Fruit fly (Drosophila melanogaster) whole organism, embryonic: ENCODE results near the gene Kr-h1.

Experiments used
- ATbp ChIP-seq: fragments of 200-800 bp; sonication (Bioruptor generic); optimal IDR thresholded peaks from 2 replicates; lab custom pipeline; 2017; ENCODE audit warnings: missing biosample characterization, mild to moderate bottlenecking, missing genetic modification characterization, missing genetic modification reagents
- BtbVII ChIP-seq: fragments of 200-800 bp; sonication (Bioruptor generic); optimal IDR thresholded peaks from 3 replicates; lab custom pipeline; 2017; ENCODE audit warnings: missing biosample characterization, mild to moderate bottlenecking, missing genetic modification characterization
- CG10209 ChIP-seq: fragments of 200-800 bp; sonication (Bioruptor generic); optimal IDR thresholded peaks from 3 replicates; lab custom pipeline; 2017; ENCODE audit warnings: missing biosample characterization, mild to moderate bottlenecking, missing genetic modification characterization, missing genetic modification reagents
- CG11560 ChIP-seq: fragments of 200-800 bp; sonication (Bioruptor generic); IDR thresholded peaks from 3 replicates; pipeline ENCODE4 v1.3.6; 2022; ENCODE audit warnings: missing biosample characterization, missing genetic modification characterization
- CG12071 ChIP-seq: fragments of 200-800 bp; sonication (Bioruptor generic); optimal IDR thresholded peaks from 3 replicates; lab custom pipeline; 2018; ENCODE audit warnings: missing biosample characterization, mild to moderate bottlenecking, missing genetic modification characterization
- CG12299 ChIP-seq: fragments of 200-800 bp; sonication (Bioruptor generic); optimal IDR thresholded peaks from 2 replicates; lab custom pipeline; 2018; ENCODE audit warnings: missing biosample characterization, mild to moderate bottlenecking, missing genetic modification characterization
- CG12744 ChIP-seq: fragments of 200-800 bp; sonication (Bioruptor generic); optimal IDR thresholded peaks from 2 replicates; lab custom pipeline; 2016; ENCODE audit warnings: missing biosample characterization, missing genetic modification characterization
- CG14667 ChIP-seq: fragments of 200-800 bp; sonication (Bioruptor generic); IDR thresholded peaks from 2 replicates; pipeline ENCODE4 v1.3.6; 2022; ENCODE audit warnings: missing biosample characterization, missing genetic modification characterization
- CG15479 ChIP-seq: fragments of 200-800 bp; sonication (Bioruptor generic); optimal IDR thresholded peaks from 3 replicates; lab custom pipeline; 2019; ENCODE audit warnings: missing biosample characterization, mild to moderate bottlenecking, missing genetic modification characterization, moderate library complexity
- CG1603 ChIP-seq: fragments of 200-800 bp; sonication (Bioruptor generic); optimal IDR thresholded peaks from 2 replicates; lab custom pipeline; 2019; ENCODE audit warnings: missing biosample characterization, mild to moderate bottlenecking, missing genetic modification characterization, moderate library complexity
- CG1647 ChIP-seq: fragments of 200-800 bp; sonication (Bioruptor generic); optimal IDR thresholded peaks from 3 replicates; lab custom pipeline; 2016; ENCODE audit warnings: missing biosample characterization, missing genetic modification characterization
- CG1792 ChIP-seq: fragments of 200-800 bp; sonication (Bioruptor generic); optimal IDR thresholded peaks from 2 replicates; lab custom pipeline; 2016; ENCODE audit warnings: missing biosample characterization, missing genetic modification characterization
- CG30431 ChIP-seq: fragments of 200-800 bp; sonication (Bioruptor generic); optimal IDR thresholded peaks from 2 replicates; lab custom pipeline; 2017; ENCODE audit warnings: missing biosample characterization, missing genetic modification characterization
- CG32767 ChIP-seq: fragments of 200-800 bp; sonication (Bioruptor generic); IDR thresholded peaks from 2 replicates; pipeline ENCODE4 v1.3.6; 2022; ENCODE audit warnings: missing biosample characterization, missing genetic modification characterization
- CG43689 ChIP-seq: fragments of 200-800 bp; sonication (Bioruptor generic); IDR thresholded peaks from 2 replicates; pipeline ENCODE4 v1.3.6; 2022; ENCODE audit warnings: missing biosample characterization, missing genetic modification characterization
- CG4424 ChIP-seq: fragments of 200-800 bp; sonication (Bioruptor generic); optimal IDR thresholded peaks from 3 replicates; lab custom pipeline; 2016; ENCODE audit warnings: missing biosample characterization, missing genetic modification characterization
- CG5180 ChIP-seq: fragments of 200-800 bp; sonication (Bioruptor generic); optimal IDR thresholded peaks from 3 replicates; lab custom pipeline; 2017; ENCODE audit warnings: missing biosample characterization, missing genetic modification characterization, mild to moderate bottlenecking, moderate library complexity, missing genetic modification reagents
- CG7271 ChIP-seq: fragments of 200-800 bp; sonication (Bioruptor generic); optimal IDR thresholded peaks from 2 replicates; lab custom pipeline; 2018; ENCODE audit warnings: missing biosample characterization, mild to moderate bottlenecking, missing genetic modification characterization, moderate library complexity
- Dfd ChIP-seq, 2 experiments: fragments of >200 bp; optimal IDR thresholded peaks; 2 replicates each; lab custom pipeline; 2017; ENCODE audit warnings: missing biosample characterization in 2 of 2, missing genetic modification characterization in 2 of 2
- Drgx ChIP-seq: fragments of 200-800 bp; sonication (Bioruptor generic); IDR thresholded peaks from 2 replicates; pipeline ENCODE4 v1.3.6; 2022; ENCODE audit warnings: missing biosample characterization, missing genetic modification characterization
- Fer1 ChIP-seq: fragments of 200-800 bp; sonication (Bioruptor generic); optimal IDR thresholded peaks from 2 replicates; lab custom pipeline; 2017; ENCODE audit warnings: missing biosample characterization, mild to moderate bottlenecking, missing genetic modification characterization
- HLH4C ChIP-seq: fragments of 200-800 bp; sonication (Bioruptor generic); IDR thresholded peaks from 3 replicates; pipeline ENCODE4 v1.3.6; 2022; ENCODE audit warnings: missing biosample characterization, missing genetic modification characterization; ENCODE audit not compliant: partially characterized antibody
- HmgD ChIP-seq: fragments of 200-800 bp; sonication (Bioruptor generic); optimal IDR thresholded peaks from 3 replicates; lab custom pipeline; 2016; ENCODE audit warnings: missing biosample characterization, missing genetic modification characterization
- Lhr ChIP-seq: fragments of 200-800 bp; sonication (Bioruptor generic); optimal IDR thresholded peaks from 3 replicates; lab custom pipeline; 2017; ENCODE audit warnings: mild to moderate bottlenecking, missing biosample characterization, missing genetic modification reagents, missing genetic modification characterization
- Lpt ChIP-seq: fragments of >200 bp; optimal IDR thresholded peaks from 2 replicates; lab custom pipeline; 2018; ENCODE audit warnings: missing biosample characterization, missing genetic modification characterization
- Max ChIP-seq: fragments of 200-800 bp; sonication (Bioruptor generic); optimal IDR thresholded peaks from 2 replicates; lab custom pipeline; 2016; ENCODE audit warnings: missing biosample characterization, mild to moderate bottlenecking, missing genetic modification characterization
- Myb ChIP-seq: fragments of 200-800 bp; sonication (Bioruptor generic); optimal IDR thresholded peaks from 2 replicates; lab custom pipeline; 2016; ENCODE audit warnings: missing biosample characterization, missing genetic modification characterization
- NC2β ChIP-seq: fragments of 200-800 bp; sonication (Bioruptor generic); optimal IDR thresholded peaks from 2 replicates; lab custom pipeline; 2016; ENCODE audit warnings: missing biosample characterization, missing genetic modification characterization
- PHDP ChIP-seq: fragments of 200-800 bp; sonication (Bioruptor generic); optimal IDR thresholded peaks from 3 replicates; lab custom pipeline; 2018; ENCODE audit warnings: missing biosample characterization, mild to moderate bottlenecking, missing genetic modification characterization, moderate library complexity
- Rfx ChIP-seq: fragments of 200-800 bp; sonication (Bioruptor generic); IDR thresholded peaks from 2 replicates; pipeline ENCODE4 v1.3.6; 2022; ENCODE audit warnings: missing biosample characterization, missing genetic modification characterization
- Spps ChIP-seq: fragments of 200-800 bp; sonication (Bioruptor generic); optimal IDR thresholded peaks from 2 replicates; lab custom pipeline; 2018; ENCODE audit warnings: missing biosample characterization, mild to moderate bottlenecking, missing genetic modification characterization
- Tbp ChIP-seq: fragments of >200 bp; optimal IDR thresholded peaks from 2 replicates; lab custom pipeline; 2018; ENCODE audit warnings: missing biosample characterization, missing genetic modification characterization
- bcd ChIP-seq: fragments of 200-800 bp; sonication (Bioruptor generic); optimal IDR thresholded peaks from 2 replicates; lab custom pipeline; 2017; ENCODE audit warnings: missing biosample characterization, mild to moderate bottlenecking, missing genetic modification characterization
- cad ChIP-seq: fragments of >200 bp; optimal IDR thresholded peaks from 2 replicates; lab custom pipeline; 2017; ENCODE audit warnings: missing biosample characterization, missing genetic modification characterization
- cas ChIP-seq: fragments of 200-800 bp; sonication (Bioruptor generic); IDR thresholded peaks from 2 replicates; pipeline ENCODE4 v1.3.6; 2022; ENCODE audit warnings: missing biosample characterization, missing genetic modification characterization
- cato ChIP-seq: fragments of 200-800 bp; sonication (Bioruptor generic); optimal IDR thresholded peaks from 2 replicates; lab custom pipeline; 2016; ENCODE audit warnings: missing biosample characterization, missing genetic modification characterization, borderline replicate concordance
- crol ChIP-seq: fragments of 200-800 bp; sonication (Bioruptor generic); IDR thresholded peaks from 2 replicates; pipeline ENCODE4 v1.3.6; 2022; ENCODE audit warnings: missing biosample characterization, missing genetic modification characterization
- crp ChIP-seq, 2 experiments: fragments of 200-800 bp; sonication (Bioruptor generic); optimal IDR thresholded peaks; 2 replicates in 1 of 2; 3 replicates in 1 of 2; lab custom pipeline; 2017; ENCODE audit warnings: missing biosample characterization in 2 of 2, missing genetic modification characterization in 2 of 2, mild to moderate bottlenecking in 1 of 2, moderate library complexity in 1 of 2
- emc ChIP-seq: fragments of 200-800 bp; sonication (Bioruptor generic); optimal IDR thresholded peaks from 2 replicates; lab custom pipeline; 2016; ENCODE audit warnings: missing biosample characterization, missing genetic modification characterization
- hkb ChIP-seq, 2 experiments: fragments of 200-800 bp in 1 of 2; fragments of >200 bp in 1 of 2; sonication (Bioruptor generic) in 1 of 2; IDR thresholded peaks in 1 of 2; optimal IDR thresholded peaks in 1 of 2; 2 replicates each; pipeline versions ENCODE4 v1.3.6 to Lab custom; 2017 to 2022; ENCODE audit warnings: missing biosample characterization in 1 of 2, missing genetic modification characterization in 1 of 2
- lilli ChIP-seq: fragments of 200-800 bp; sonication (Bioruptor generic); optimal IDR thresholded peaks from 3 replicates; lab custom pipeline; 2016; ENCODE audit warnings: missing biosample characterization, missing genetic modification characterization
- maf-S ChIP-seq: fragments of 200-800 bp; sonication (Bioruptor generic); optimal IDR thresholded peaks from 2 replicates; lab custom pipeline; 2016; ENCODE audit warnings: missing biosample characterization, missing genetic modification characterization
- org-1 ChIP-seq: fragments of 200-800 bp; sonication (Bioruptor generic); optimal IDR thresholded peaks from 2 replicates; lab custom pipeline; 2017; ENCODE audit warnings: missing biosample characterization, missing genetic modification characterization
- sd ChIP-seq: fragments of 200-800 bp; sonication (Bioruptor generic); optimal IDR thresholded peaks from 3 replicates; lab custom pipeline; 2018; ENCODE audit warnings: missing biosample characterization, mild to moderate bottlenecking, missing genetic modification characterization, moderate library complexity
- so ChIP-seq: fragments of 200-800 bp; sonication (Bioruptor generic); IDR thresholded peaks from 3 replicates; pipeline ENCODE4 v1.3.6; 2022; ENCODE audit warnings: missing biosample characterization, missing genetic modification characterization
- tll ChIP-seq, 2 experiments: fragments of 200-800 bp in 1 of 2; fragments of >200 bp in 1 of 2; sonication (Bioruptor generic) in 1 of 2; optimal IDR thresholded peaks; 2 replicates each; lab custom pipeline; 2017 to 2019; ENCODE audit warnings: missing biosample characterization in 2 of 2, missing genetic modification characterization in 2 of 2, mild to moderate bottlenecking in 1 of 2, moderate library complexity in 1 of 2
- trem ChIP-seq: fragments of 200-800 bp; optimal IDR thresholded peaks from 3 replicates; lab custom pipeline; 2019; ENCODE audit warnings: missing biosample characterization, mild to moderate bottlenecking, missing genetic modification characterization, moderate library complexity
- ttk ChIP-seq: fragments of 200-800 bp; sonication (Bioruptor generic); IDR thresholded peaks from 2 replicates; pipeline ENCODE4 v2.1.2; 2022; ENCODE audit warnings: missing biosample characterization, missing genetic modification characterization
- tup ChIP-seq: fragments of 200-800 bp; sonication (Bioruptor generic); optimal IDR thresholded peaks from 2 replicates; lab custom pipeline; 2016; ENCODE audit warnings: missing biosample characterization, mild to moderate bottlenecking, missing genetic modification characterization, moderate library complexity
- usp ChIP-seq: fragments of >200 bp; optimal IDR thresholded peaks from 2 replicates; lab custom pipeline; 2017; ENCODE audit warnings: missing biosample characterization, missing genetic modification characterization

Gene Kr-h1

DNA sequence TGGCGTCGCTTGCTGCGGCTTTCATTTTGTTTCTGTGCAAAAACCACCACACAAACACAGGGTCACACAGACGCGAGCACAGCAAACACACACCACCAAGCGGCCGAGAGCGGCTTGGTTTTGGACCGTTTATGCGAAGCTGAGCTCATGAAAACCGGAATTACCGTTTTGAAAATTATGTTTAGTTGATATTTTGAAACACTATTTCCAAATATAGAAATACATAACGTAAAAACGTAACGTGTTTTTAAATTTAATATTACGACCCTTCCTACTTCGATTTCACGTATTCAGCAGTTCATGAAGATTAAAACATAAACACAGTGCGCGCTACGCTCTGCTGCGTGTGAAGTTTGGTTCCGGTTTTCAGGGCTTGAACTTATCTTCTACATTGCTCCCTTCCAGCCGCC lies 31.2 kb upstream of the Kr-h1 start (continued):
- TF ChIP-seq Rfx (GFP tag; lab: Robert Waterston, UW) (peak; percentile 97), Lpt (no peak), Drgx (GFP tag; lab: Robert Waterston, UW) (peak; percentile 96), CG32767 (GFP tag; lab: Robert Waterston, UW) (peak; percentile 93), cato (peak; percentile 82), usp (no peak), CG12744 (peak; percentile 93), CG1792 (GFP tag; lab: Kevin White, UChicago) (peak; percentile 90), CG1647 (peak; percentile 94), NC2β (GFP tag; lab: Kevin White, UChicago) (peak; percentile 89), CG14667 (GFP tag; lab: Robert Waterston, UW) (peak; percentile 35; the same call in 1 of the 2 replicates), Tbp (GFP tag; lab: Kevin White, UChicago) (no peak), CG1603 (peak; percentile 97), tll (GFP tag; optimal IDR thresholded peaks at IDR 0.05; lab: Kevin White, UChicago) (peak in 1 of 2 experiments; percentile 27), so (GFP tag; lab: Robert Waterston, UW) (peak; percentile 95), CG11560 (tag; lab: Robert Waterston, UW) (peak; percentile 56; the same call in 2 of the 3 replicates), CG5180 (GFP tag; lab: Kevin White, UChicago) (peak; percentile 88), HmgD (GFP tag; lab: Kevin White, UChicago) (peak; percentile 69), bcd (GFP tag; lab: Kevin White, UChicago) (peak; percentile 94), lilli (GFP tag; lab: Kevin White, UChicago) (peak; percentile 97), Max (GFP tag; lab: Kevin White, UChicago) (peak; percentile 95), org-1 (GFP tag; lab: Kevin White, UChicago) (peak; percentile 96), cas (peak; percentile 84), emc (GFP tag; lab: Kevin White, UChicago) (peak; percentile 82), CG15479 (GFP tag; lab: Kevin White, UChicago) (no peak), BtbVII (GFP tag; lab: Kevin White, UChicago) (peak; percentile 97), CG12071 (GFP tag; lab: Kevin White, UChicago) (peak; percentile 98), crol (GFP tag; lab: Robert Waterston, UW) (peak; percentile 66), Lhr (GFP tag; lab: Kevin White, UChicago) (peak; percentile 79), HLH4C (no peak), maf-S (GFP tag; lab: Kevin White, UChicago) (peak; percentile 91), Fer1 (peak; percentile 99), CG30431 (GFP tag; lab: Kevin White, UChicago) (peak; percentile 84), CG43689 (GFP tag; lab: Robert Waterston, UW) (peak; percentile 71), hkb (optimal IDR thresholded peaks at IDR 0.05; lab: Kevin White, UChicago) (no peak), hkb (GFP tag; IDR thresholded peaks at IDR 0.05; lab: Robert Waterston, UW) (peak; percentile 99), trem (tag; lab: Kevin White, UChicago) (peak; percentile 93), ATbp (GFP tag; lab: Kevin White, UChicago) (peak; percentile 95), PHDP (tag; lab: Kevin White, UChicago) (peak; percentile 99), cad (GFP tag; lab: Kevin White, UChicago) (no peak), crp (GFP tag; optimal IDR thresholded peaks at IDR 0.05; lab: Kevin White, UChicago) (peak in 1 of 2 experiments; percentile 62), ttk (GFP tag; lab: Robert Waterston, UW) (peak; percentile 92), Spps (peak; percentile 95), CG12299 (tag; lab: Kevin White, UChicago) (peak; percentile 97), sd (tag; lab: Kevin White, UChicago) (no peak), Myb (peak; percentile 78), CG10209 (GFP tag; lab: Kevin White, UChicago) (peak; percentile 94), tup (GFP tag; lab: Kevin White, UChicago) (peak; percentile 92), CG7271 (peak; percentile 88), CG4424 (GFP tag; lab: Kevin White, UChicago) (peak; percentile 95), Dfd (GFP tag; optimal IDR thresholded peaks at IDR 0.05; lab: Kevin White, UChicago) (no peak)
